Worm (Caenorhabditis elegans): Measurements from ENCODE around the gene C36B7.5.

C36B7.5 gene

ce11 chrX:7126348-7126747 lies 30.1 kb upstream of the C36B7.5 start, which contains the start of gene ist-1:
TSS of gene ist-1 (plus strand) at chrX:7126648.
- TF ChIP-seq hlh-30 (tag; optimal IDR thresholded peaks at IDR 0.05; ENCODE audit: insufficient read depth) = no peak
- TF ChIP-seq ceh-31 (tag; optimal IDR thresholded peaks at IDR 0.05) = no peak
- no peak for TF ChIP-seq unc-55 (GFP tag; optimal IDR thresholded peaks at IDR 0.05)
- TF ChIP-seq rnt-1 (tag; optimal IDR thresholded peaks at IDR 0.05) = no peak
- TF ChIP-seq gmeb-2 (tag; optimal IDR thresholded peaks at IDR 0.05) = no peak
- no peak for TF ChIP-seq ceh-45 (GFP tag; IDR thresholded peaks at IDR 0.05)
- no peak for TF ChIP-seq ama-1 (optimal IDR thresholded peaks at IDR 0.05)
- TF ChIP-seq lin-11 (tag; optimal IDR thresholded peaks at IDR 0.05) = no peak
- TF ChIP-seq hlh-15 (tag; optimal IDR thresholded peaks at IDR 0.05) = no peak
- no peak for TF ChIP-seq sox-4 (tag; optimal IDR thresholded peaks at IDR 0.05)
- TF ChIP-seq ceh-34 (tag; optimal IDR thresholded peaks at IDR 0.05) = no peak

- peak; percentile 66 for TF ChIP-seq elt-2 (tag; optimal IDR thresholded peaks at IDR 0.05)
- no peak for TF ChIP-seq ref-2 (tag; optimal IDR thresholded peaks at IDR 0.05)
Observed at ce11 chrX:7125178-7125577, 28.9 kb upstream of the C36B7.5 start.

DNA sequence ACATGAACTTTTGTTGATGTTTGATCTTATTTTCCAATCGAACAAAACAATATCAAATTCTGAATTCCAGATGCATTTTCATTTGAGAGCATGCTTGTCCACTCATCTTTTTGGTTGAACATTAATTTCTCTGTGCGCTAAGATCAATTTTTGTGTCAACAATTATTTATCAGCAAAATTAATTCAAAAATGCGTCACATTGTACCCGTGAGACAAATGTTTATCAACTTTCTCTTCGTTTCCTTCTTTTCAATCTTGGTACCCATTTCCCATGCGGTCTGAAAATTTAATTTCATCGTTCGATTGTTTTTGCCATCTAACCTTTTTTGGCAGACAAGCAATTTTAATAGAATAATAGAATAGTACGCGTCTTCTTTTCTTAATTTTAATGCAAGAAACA lies 27.8 kb upstream of the C36B7.5 start:
- TF ChIP-seq C38D4.7 (GFP tag; optimal IDR thresholded peaks at IDR 0.05) (no peak), ceh-45 (GFP tag; IDR thresholded peaks at IDR 0.05) (no peak), ceh-24 (tag; optimal IDR thresholded peaks at IDR 0.05) (no peak), che-1 (tag; optimal IDR thresholded peaks at IDR 0.05) (no peak), unc-42 (tag; optimal IDR thresholded peaks at IDR 0.05) (no peak), odd-2 (tag; optimal IDR thresholded peaks at IDR 0.05) (no peak), sox-2 (GFP tag; IDR thresholded peaks at IDR 0.05) (no peak), ceh-19 (GFP tag; optimal IDR thresholded peaks at IDR 0.05) (no peak), elt-2 (tag; optimal IDR thresholded peaks at IDR 0.05) (no peak), pqm-1 (tag; optimal IDR thresholded peaks at IDR 0.05) (no peak), madf-2 (tag; optimal IDR thresholded peaks at IDR 0.05) (no peak), unc-3 (GFP tag; conservative IDR thresholded peaks at IDR 0.05) (no peak), unc-3 (tag; optimal IDR thresholded peaks at IDR 0.05) (no peak)

ce11 chrX:7122655-7123054 lies 26.4 kb upstream of the C36B7.5 start:
- TF ChIP-seq ttx-3 (tag; optimal IDR thresholded peaks at IDR 0.05) (no peak), eyg-1 (tag; optimal IDR thresholded peaks at IDR 0.05) (no peak), ceh-19 (GFP tag; optimal IDR thresholded peaks at IDR 0.05) (no peak), pqm-1 (tag; optimal IDR thresholded peaks at IDR 0.05) (no peak), sox-4 (tag; optimal IDR thresholded peaks at IDR 0.05) (no peak), ref-2 (tag; optimal IDR thresholded peaks at IDR 0.05) (no peak), nfya-1 (tag; optimal IDR thresholded peaks at IDR 0.05) (no peak), K09A11.1 (tag; optimal IDR thresholded peaks at IDR 0.05; ENCODE audit: insufficient read depth) (no peak), sdc-2 (tag; optimal IDR thresholded peaks at IDR 0.05) (no peak), unc-3 (GFP tag; conservative IDR thresholded peaks at IDR 0.05) (no peak), unc-3 (tag; optimal IDR thresholded peaks at IDR 0.05) (no peak), C38D4.7 (GFP tag; optimal IDR thresholded peaks at IDR 0.05) (no peak), gmeb-2 (tag; optimal IDR thresholded peaks at IDR 0.05) (no peak), pha-2 (tag; optimal IDR thresholded peaks at IDR 0.05) (no peak)

DNA sequence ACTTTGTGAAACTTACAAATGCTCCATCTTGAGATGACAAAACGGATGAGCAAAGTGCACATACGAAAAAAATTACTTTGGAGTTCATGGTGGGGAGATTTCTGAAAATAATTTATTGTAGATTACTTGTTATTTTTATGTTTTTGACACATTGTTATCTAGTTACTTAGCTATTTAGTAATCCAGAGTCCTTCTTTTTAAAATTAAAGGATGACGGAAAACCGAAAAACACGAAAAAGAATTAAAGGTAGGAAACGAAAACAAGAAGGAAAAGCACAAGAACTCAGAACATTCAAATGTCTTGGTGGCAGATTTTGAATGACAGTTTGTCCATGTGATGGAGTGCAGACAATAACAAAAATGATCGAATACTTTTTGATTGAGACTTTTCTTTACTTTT lies 20.6 kb upstream of the C36B7.5 start, which contains the start of gene hen-1:
hen-1 (minus strand) TSS at position 101 of the 400 bp plus-strand sequence.
- TF ChIP-seq tbx-7 (tag; optimal IDR thresholded peaks at IDR 0.05) = no peak
- no peak for TF ChIP-seq nfya-1 (tag; optimal IDR thresholded peaks at IDR 0.05)
- no peak for TF ChIP-seq F13H6.1 (tag; optimal IDR thresholded peaks at IDR 0.05)
- TF ChIP-seq ceh-30 (tag; optimal IDR thresholded peaks at IDR 0.05) = no peak
- TF ChIP-seq pha-2 (tag; optimal IDR thresholded peaks at IDR 0.05) = no peak

ce11 chrX:7112589-7112988 lies 16.3 kb upstream of the C36B7.5 start, which contains the start of gene C36B7.1:
TSS of gene C36B7.1 (plus strand) at chrX:7112889.
- TF ChIP-seq C38D4.7 (GFP tag; optimal IDR thresholded peaks at IDR 0.05) (no peak), eyg-1 (tag; optimal IDR thresholded peaks at IDR 0.05) (no peak), fkh-6 (tag; optimal IDR thresholded peaks at IDR 0.05) (no peak), dmd-4 (tag; optimal IDR thresholded peaks at IDR 0.05; ENCODE audit: borderline replicate concordance) (no peak), tbx-2 (tag; optimal IDR thresholded peaks at IDR 0.05) (no peak), sox-4 (tag; optimal IDR thresholded peaks at IDR 0.05) (no peak), dve-1 (tag; optimal IDR thresholded peaks at IDR 0.05) (no peak), lim-6 (tag; optimal IDR thresholded peaks at IDR 0.05) (no peak), unc-86 (tag; optimal IDR thresholded peaks at IDR 0.05) (no peak), ceh-18 (tag; optimal IDR thresholded peaks at IDR 0.05) (no peak), sdc-2 (tag; optimal IDR thresholded peaks at IDR 0.05) (no peak), unc-3 (GFP tag; conservative IDR thresholded peaks at IDR 0.05) (no peak), unc-3 (tag; optimal IDR thresholded peaks at IDR 0.05) (no peak), C08G9.2 (tag; optimal IDR thresholded peaks at IDR 0.05) (no peak), hlh-8 (tag; optimal IDR thresholded peaks at IDR 0.05) (no peak), ceh-2 (tag; optimal IDR thresholded peaks at IDR 0.05) (no peak), K02D7.2 (tag; optimal IDR thresholded peaks at IDR 0.05) (no peak)
